Worm (Caenorhabditis elegans): ENCODE measurements around the gene srlf-31.

DNA sequence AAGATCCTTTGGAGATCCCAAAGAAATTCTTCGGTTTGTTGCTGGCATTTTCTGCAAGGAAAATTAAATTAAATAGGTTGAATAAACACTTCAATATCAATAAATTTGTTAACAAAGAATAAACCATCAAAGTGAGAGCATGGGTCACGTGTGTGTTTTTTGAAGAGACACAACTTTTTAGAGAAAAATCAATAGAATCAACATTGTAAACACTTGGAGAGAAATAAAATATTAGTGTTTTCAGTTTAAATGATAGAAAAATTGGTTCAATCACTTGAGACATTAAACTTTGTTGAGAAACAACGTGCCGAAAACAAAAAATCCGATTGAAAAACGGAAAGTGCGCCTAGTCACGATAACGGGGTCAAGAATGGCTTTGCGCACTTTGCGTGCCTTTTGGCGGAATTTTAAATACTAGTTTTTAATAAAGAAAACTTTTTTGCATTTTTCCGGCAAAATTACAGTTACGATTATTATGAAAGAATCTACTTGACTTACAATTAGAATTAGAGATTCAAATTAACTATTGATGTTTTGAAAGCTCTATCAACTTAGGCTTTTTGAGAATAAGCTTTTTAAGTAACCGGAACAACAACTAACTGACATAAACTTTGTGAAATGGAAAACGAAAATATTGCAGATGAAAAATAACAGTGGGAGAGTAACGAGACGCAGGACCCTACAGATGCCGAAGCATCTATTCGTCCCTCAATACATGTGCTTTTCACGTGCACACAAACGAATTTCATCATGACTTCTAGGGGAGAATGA lies 38.7 kb upstream of the srlf-31 start, which contains the start of gene ZK829.7:
- TF ChIP-seq pes-1 (GFP tag; IDR thresholded peaks at IDR 0.05) = no peak
- TF ChIP-seq ceh-13 (GFP tag; optimal IDR thresholded peaks at IDR 0.05) = no peak
- TF ChIP-seq scrt-1 (GFP tag; IDR thresholded peaks at IDR 0.05) = no peak
- peak; percentile 42; the same call in 1 of the 2 replicates for TF ChIP-seq flt-1 (GFP tag; IDR thresholded peaks at IDR 0.05)
- TF ChIP-seq F13C5.2 (tag; optimal IDR thresholded peaks at IDR 0.05) = no peak
- no peak for TF ChIP-seq aly-1 (tag; optimal IDR thresholded peaks at IDR 0.05)
- TF ChIP-seq ama-1 (optimal IDR thresholded peaks at IDR 0.05) = no peak
- TF ChIP-seq tbx-11 (GFP tag; IDR thresholded peaks at IDR 0.05) = no peak
- no peak for TF ChIP-seq hmg-4 (GFP tag; optimal IDR thresholded peaks at IDR 0.05)
- no peak for TF ChIP-seq hmbx-1 (tag; optimal IDR thresholded peaks at IDR 0.05)
- no peak for TF ChIP-seq B0310.2 (tag; optimal IDR thresholded peaks at IDR 0.05)
- no peak for TF ChIP-seq ceh-36 (tag; optimal IDR thresholded peaks at IDR 0.05)
- TF ChIP-seq ets-7 (tag; optimal IDR thresholded peaks at IDR 0.05) = no peak
